Worm (Caenorhabditis elegans): ENCODE results near the gene F08G12.5.

ce11 chrX:11299642-11300307 is 10.3 kb downstream of the F08G12.5 start, which contains the start of the genes snrp-40.1 and F08G12.3:
- TF ChIP-seq pha-4 (tag; optimal IDR thresholded peaks at IDR 0.05) (no peak), fkh-3 (tag; optimal IDR thresholded peaks at IDR 0.05) (no peak), snpc-4 (GFP tag; optimal IDR thresholded peaks at IDR 0.05) (no peak), snpc-4 (tag; optimal IDR thresholded peaks at IDR 0.05) (peak in 3 of 4 experiments; percentile 62 to 82 (median 69)), aptf-3 (GFP tag; IDR thresholded peaks at IDR 0.05) (no peak), lir-1 (GFP tag; conservative IDR thresholded peaks at IDR 0.05) (no peak), hmg-1.2 (GFP tag; IDR thresholded peaks at IDR 0.05) (peak; percentile 88), snpc-1.3 (tag; optimal IDR thresholded peaks at IDR 0.05; ENCODE audit: insufficient read depth) (no peak), egrh-3 (GFP tag; IDR thresholded peaks at IDR 0.05) (no peak; the same call in 1 of the 2 replicates), dpl-1 (GFP tag; optimal IDR thresholded peaks at IDR 0.05) (no peak), sptf-2 (GFP tag; optimal IDR thresholded peaks at IDR 0.05) (no peak), nfya-1 (tag; optimal IDR thresholded peaks at IDR 0.05; ENCODE audit: borderline replicate concordance, insufficient read depth) (no peak), dox-1 (GFP tag; IDR thresholded peaks at IDR 0.05) (peak; percentile 91), ama-1 (optimal IDR thresholded peaks at IDR 0.05) (no peak), ama-1 (GFP tag; optimal IDR thresholded peaks at IDR 0.05) (no peak), F52B5.7 (tag; optimal IDR thresholded peaks at IDR 0.05) (no peak)

Measured in whole organism, young adult.